Fruit fly (Drosophila melanogaster) whole organism, pupa: ENCODE data around the gene CG14642.

ENCODE experiments used
- CG10348 ChIP-seq: fragments of 200-800 bp; sonication (Bioruptor generic); IDR thresholded peaks from 2 replicates; pipeline ENCODE4 v1.3.6; 2022; ENCODE audit warnings: missing biosample characterization, missing genetic modification characterization
- CG12605 ChIP-seq: fragments of 200-800 bp; sonication (Bioruptor generic); IDR thresholded peaks from 2 replicates; pipeline ENCODE4 v1.3.6; 2022; ENCODE audit warnings: missing biosample characterization, missing genetic modification characterization
- CG13204 ChIP-seq: fragments of 200-800 bp; sonication (Bioruptor generic); optimal IDR thresholded peaks from 2 replicates; lab custom pipeline; 2018; ENCODE audit warnings: missing biosample characterization, mild to moderate bottlenecking, missing genetic modification characterization, moderate library complexity
- CG14655 ChIP-seq: fragments of 200-800 bp; sonication (Bioruptor generic); optimal IDR thresholded peaks from 3 replicates; lab custom pipeline; 2017; ENCODE audit warnings: mild to moderate bottlenecking, missing biosample characterization, missing genetic modification reagents, missing genetic modification characterization
- CG15710 ChIP-seq: fragments of 200-800 bp; sonication (Bioruptor generic); optimal IDR thresholded peaks from 2 replicates; lab custom pipeline; 2018; ENCODE audit warnings: missing biosample characterization, mild to moderate bottlenecking, missing genetic modification characterization, moderate library complexity
- CG17806 ChIP-seq: fragments of 200-800 bp; sonication (Bioruptor generic); optimal IDR thresholded peaks from 2 replicates; lab custom pipeline; 2018; ENCODE audit warnings: missing biosample characterization, mild to moderate bottlenecking, missing genetic modification characterization, moderate library complexity
- CG32121 ChIP-seq: fragments of 200-800 bp; sonication (Bioruptor generic); IDR thresholded peaks from 2 replicates; pipeline ENCODE4 v1.3.6; 2022; ENCODE audit warnings: missing biosample characterization, missing genetic modification characterization
- CG34367 ChIP-seq: fragments of 200-800 bp; sonication (Bioruptor generic); optimal IDR thresholded peaks from 2 replicates; lab custom pipeline; 2018; ENCODE audit warnings: missing biosample characterization, mild to moderate bottlenecking, missing genetic modification characterization
- CG4496 ChIP-seq: fragments of 200-800 bp; sonication (Bioruptor generic); IDR thresholded peaks from 3 replicates; pipeline ENCODE4 v1.3.6; 2022; ENCODE audit warnings: missing biosample characterization, missing genetic modification characterization
- CG8159 ChIP-seq: fragments of 200-800 bp; sonication (Bioruptor generic); optimal IDR thresholded peaks from 3 replicates; lab custom pipeline; 2018; ENCODE audit warnings: missing biosample characterization, mild to moderate bottlenecking, missing genetic modification characterization, moderate library complexity
- CG8301 ChIP-seq: fragments of 200-800 bp; sonication (Bioruptor generic); optimal IDR thresholded peaks from 2 replicates; lab custom pipeline; 2018; ENCODE audit warnings: missing biosample characterization, mild to moderate bottlenecking, missing genetic modification characterization
- CG9948 ChIP-seq: fragments of 200-800 bp; sonication (Bioruptor generic); optimal IDR thresholded peaks from 2 replicates; lab custom pipeline; 2018; ENCODE audit warnings: missing biosample characterization, mild to moderate bottlenecking, missing genetic modification characterization, moderate library complexity
- D1 ChIP-seq: fragments of 200-800 bp; sonication (Bioruptor generic); optimal IDR thresholded peaks from 2 replicates; lab custom pipeline; 2018; ENCODE audit warnings: missing biosample characterization, mild to moderate bottlenecking, missing genetic modification characterization, moderate library complexity
- EcR ChIP-seq: fragments of 200-800 bp; sonication (Bioruptor generic); optimal IDR thresholded peaks from 3 replicates; lab custom pipeline; 2019; ENCODE audit warnings: missing biosample characterization, missing genetic modification characterization, mild to moderate bottlenecking, moderate library complexity, missing genetic modification reagents
- Ets98B ChIP-seq: fragments of 200-800 bp; sonication (Bioruptor generic); IDR thresholded peaks from 2 replicates; pipeline ENCODE4 v1.3.6; 2022; ENCODE audit warnings: missing biosample characterization, missing genetic modification characterization
- Pif1A ChIP-seq: fragments of 200-800 bp; sonication (Bioruptor generic); optimal IDR thresholded peaks from 3 replicates; lab custom pipeline; 2016; ENCODE audit warnings: missing biosample characterization, missing genetic modification characterization
- Pif1B ChIP-seq: fragments of 200-800 bp; sonication (Bioruptor generic); optimal IDR thresholded peaks from 3 replicates; lab custom pipeline; 2016; ENCODE audit warnings: missing biosample characterization, missing genetic modification characterization
- Snoo ChIP-seq: fragments of 200-800 bp; sonication (Bioruptor generic); optimal IDR thresholded peaks from 3 replicates; lab custom pipeline; 2017; ENCODE audit warnings: missing biosample characterization, mild to moderate bottlenecking, missing genetic modification characterization, inconsistent platforms
- fd96Ca ChIP-seq: fragments of 200-800 bp; sonication (Bioruptor generic); IDR thresholded peaks from 3 replicates; pipeline ENCODE4 v1.3.6; 2022; ENCODE audit warnings: missing biosample characterization, missing genetic modification characterization
- gl ChIP-seq: fragments of 200-800 bp; sonication (Bioruptor generic); optimal IDR thresholded peaks from 2 replicates; lab custom pipeline; 2018; ENCODE audit warnings: missing biosample characterization, mild to moderate bottlenecking, missing genetic modification characterization
- rn ChIP-seq: fragments of 200-800 bp; sonication (Bioruptor generic); IDR thresholded peaks from 2 replicates; pipeline ENCODE4 v1.3.6; 2022; ENCODE audit warnings: missing biosample characterization, missing genetic modification characterization

CG14642 gene

DNA sequence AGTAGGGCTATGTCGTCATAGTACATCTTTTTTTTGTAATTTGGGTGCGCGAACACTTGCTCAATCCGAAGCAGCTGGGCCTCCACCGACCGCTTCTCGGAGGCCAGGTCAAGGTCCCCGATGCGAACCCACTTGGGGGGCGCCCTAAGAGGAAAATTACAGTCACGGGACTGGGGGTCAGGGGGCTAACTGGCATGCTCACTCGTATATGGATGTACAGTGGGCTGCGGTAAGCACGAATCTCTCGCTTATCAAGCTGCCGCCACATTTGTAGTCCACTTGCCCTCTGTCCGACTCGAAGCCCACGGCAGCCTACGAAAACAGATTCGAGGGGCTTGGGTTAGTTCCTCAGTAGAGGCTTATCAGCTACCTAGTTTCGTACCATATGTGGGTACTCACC lies 741 bp downstream of the CG14642 start:
- no peak for TF ChIP-seq CG34367 (tag; lab: Kevin White, UChicago)

DNA sequence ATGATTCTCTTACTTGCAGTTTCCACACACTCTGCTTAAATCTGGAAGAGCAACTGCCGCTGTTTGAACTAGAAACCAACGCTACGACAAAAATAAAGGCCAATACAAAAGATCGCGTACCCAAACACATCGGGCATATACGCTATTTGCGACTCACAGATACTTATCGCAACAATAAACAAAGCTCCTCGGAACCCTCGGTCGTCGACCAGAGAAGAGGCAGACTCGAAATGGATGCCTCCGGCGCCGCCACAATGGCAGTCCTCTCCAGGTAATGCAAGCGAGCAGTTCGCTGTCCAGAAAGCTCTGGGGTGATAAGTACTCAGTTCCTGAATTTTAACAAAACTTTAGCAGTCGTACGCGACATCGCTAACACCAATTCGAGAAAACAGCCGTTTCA lies 6.0 kb downstream of the CG14642 start:
- TF ChIP-seq D1 (tag; lab: Kevin White, UChicago) (no peak), CG34367 (tag; lab: Kevin White, UChicago) (no peak), CG4496 (0 out of 3 replicates have a peak, but pooled peaks have one; percentile 42), CG13204 (GFP tag; lab: Kevin White, UChicago) (no peak), Ets98B (GFP tag; lab: Robert Waterston, UW) (peak; percentile 48), CG14655 (GFP tag; lab: Kevin White, UChicago) (no peak), CG32121 (GFP tag; lab: Robert Waterston, UW) (no peak), Pif1B (GFP tag; lab: Kevin White, UChicago) (peak; percentile 38), CG10348 (GFP tag; lab: Robert Waterston, UW) (no peak), CG8159 (tag; lab: Kevin White, UChicago) (no peak), Pif1A (GFP tag; lab: Kevin White, UChicago) (no peak), CG17806 (no peak), CG15710 (tag; lab: Kevin White, UChicago) (no peak), Snoo (tag; lab: Kevin White, UChicago) (no peak), CG12605 (GFP tag; lab: Robert Waterston, UW) (0 out of 2 replicates have a peak, but pooled peaks have one; percentile 24), fd96Ca (GFP tag; lab: Robert Waterston, UW) (peak; percentile 11; the same call in 1 of the 3 replicates), CG8301 (no peak), rn (no peak), CG9948 (no peak), EcR (GFP tag; lab: Kevin White, UChicago) (peak; percentile 94), gl (peak; percentile 38)

DNA sequence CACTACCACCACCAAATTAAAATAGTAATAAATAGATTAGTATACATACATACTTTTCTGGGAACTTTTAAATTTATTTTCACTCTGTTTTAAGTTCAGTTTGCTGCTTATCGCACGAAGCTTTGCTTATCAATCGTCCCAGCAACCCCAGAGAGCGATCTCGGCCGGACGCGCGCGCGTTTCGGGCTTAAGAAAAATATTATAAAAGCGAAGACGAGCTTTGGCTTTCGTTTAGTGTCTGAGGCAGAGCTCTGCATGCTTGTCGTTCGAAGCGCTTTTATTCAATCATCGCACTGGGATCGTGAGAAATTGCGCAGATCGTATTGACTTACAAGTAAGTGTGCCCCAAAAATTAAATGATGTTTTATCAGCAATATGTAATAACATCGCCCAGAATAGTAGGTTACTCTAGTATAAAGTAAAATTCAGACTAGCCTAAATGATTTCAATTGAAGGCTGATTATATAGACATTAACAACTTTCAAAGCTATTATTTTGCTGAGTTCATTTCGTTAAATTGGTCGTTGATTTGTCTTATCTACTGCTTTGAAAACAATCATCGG lies 7.4 kb downstream of the CG14642 start, which contains the start of gene Gel:
TSS of gene Gel (plus strand) at position 227 of the 563 bp plus-strand sequence.
- TF ChIP-seq CG14655 (GFP tag; lab: Kevin White, UChicago) (no peak), CG8159 (tag; lab: Kevin White, UChicago) (no peak), D1 (tag; lab: Kevin White, UChicago) (no peak), CG4496 (no peak), rn (no peak), CG15710 (tag; lab: Kevin White, UChicago) (no peak), CG12605 (GFP tag; lab: Robert Waterston, UW) (no peak), Pif1B (GFP tag; lab: Kevin White, UChicago) (no peak), Ets98B (GFP tag; lab: Robert Waterston, UW) (no peak), CG13204 (GFP tag; lab: Kevin White, UChicago) (no peak), Snoo (tag; lab: Kevin White, UChicago) (no peak), fd96Ca (GFP tag; lab: Robert Waterston, UW) (no peak), CG10348 (GFP tag; lab: Robert Waterston, UW) (no peak), CG9948 (no peak), CG8301 (no peak), CG17806 (no peak), gl (no peak)
- TF ChIP-seq, all 21 proteins: peak for 0

DNA sequence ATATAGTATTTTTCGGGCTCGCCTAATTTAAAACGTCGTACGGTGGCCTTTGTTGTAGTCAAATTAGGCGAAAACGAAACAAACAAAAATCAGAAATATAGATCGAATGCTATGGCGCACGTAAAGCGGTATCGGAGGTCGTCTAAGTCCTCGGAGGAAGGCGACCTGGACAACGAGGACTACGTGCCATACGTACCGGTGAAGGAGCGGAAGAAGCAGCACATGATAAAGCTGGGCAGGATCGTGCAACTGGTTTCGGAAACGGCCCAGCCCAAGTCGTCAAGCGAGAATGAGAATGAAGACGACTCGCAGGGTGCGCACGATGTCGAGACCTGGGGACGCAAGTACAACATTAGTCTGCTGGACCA lies 9.5 kb downstream of the CG14642 start, which contains the start of gene abs:
TSS of gene abs (plus strand) at position 30 of the 368 bp plus-strand sequence.
- no peak for TF ChIP-seq fd96Ca (GFP tag; lab: Robert Waterston, UW)
- TF ChIP-seq CG4496: no peak
- no peak for TF ChIP-seq CG12605 (GFP tag; lab: Robert Waterston, UW)
- TF ChIP-seq Pif1B (GFP tag; lab: Kevin White, UChicago): no peak
- no peak for TF ChIP-seq CG34367 (tag; lab: Kevin White, UChicago)
- TF ChIP-seq D1 (tag; lab: Kevin White, UChicago): no peak
- TF ChIP-seq CG9948: no peak
- TF ChIP-seq CG13204 (GFP tag; lab: Kevin White, UChicago): no peak
- TF ChIP-seq Pif1A (GFP tag; lab: Kevin White, UChicago): no peak
- TF ChIP-seq, all 21 proteins: peak for 0

DNA sequence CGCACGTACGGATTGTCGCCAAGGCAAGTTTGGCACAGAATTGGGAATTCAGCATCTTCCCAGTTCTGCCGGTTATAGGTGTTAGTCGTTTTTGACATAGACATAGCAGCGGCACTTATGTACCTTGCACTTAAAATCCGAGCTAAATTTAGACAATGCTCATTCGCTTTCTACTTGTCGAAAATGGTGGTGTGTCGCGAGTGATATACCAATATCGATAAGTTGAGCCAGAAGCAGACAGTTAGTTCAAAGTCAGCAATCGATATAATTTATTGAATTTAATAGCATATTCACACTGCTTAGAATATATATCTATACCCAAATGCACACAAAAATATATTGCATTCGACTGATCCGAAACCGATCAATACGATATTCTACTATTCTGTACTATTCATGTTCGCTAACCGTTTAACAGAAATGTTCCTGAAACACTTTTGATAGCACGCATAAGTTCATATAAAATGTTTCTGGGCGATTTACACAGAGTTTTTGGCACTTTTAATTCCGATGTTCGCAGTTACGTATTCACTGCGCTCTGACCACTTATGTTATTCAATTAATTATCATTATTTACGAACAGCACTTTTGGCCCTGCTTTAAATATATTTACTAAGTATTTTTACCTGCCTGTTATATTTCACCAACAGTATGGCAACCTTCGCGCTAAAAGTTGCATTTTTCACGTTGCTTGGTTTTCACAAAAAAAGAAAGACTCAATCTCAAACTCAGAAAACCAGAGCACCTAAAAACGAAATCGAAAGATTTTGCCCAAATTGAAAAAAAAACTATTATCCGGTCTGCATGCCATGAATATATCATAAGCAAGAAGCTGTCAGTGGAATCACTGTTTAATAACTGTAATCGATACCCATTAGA lies 10.1 kb downstream of the CG14642 start, which contains the start of gene CG14641:
TSS of gene CG14641 (minus strand) at position 204 of the 879 bp plus-strand sequence.
- TF ChIP-seq CG8301: no peak
- TF ChIP-seq CG8159 (tag; lab: Kevin White, UChicago): peak; percentile 1
- no peak for TF ChIP-seq CG34367 (tag; lab: Kevin White, UChicago)
- no peak for TF ChIP-seq CG10348 (GFP tag; lab: Robert Waterston, UW)
- no peak for TF ChIP-seq D1 (tag; lab: Kevin White, UChicago)
- TF ChIP-seq Ets98B (GFP tag; lab: Robert Waterston, UW): no peak
- TF ChIP-seq CG15710 (tag; lab: Kevin White, UChicago): peak; percentile 6
